Worm (Caenorhabditis elegans): ENCODE measurements around the gene C16C8.5.
"Not testable (repeated sequence)": the region's sequence is repeated elsewhere in the genome, so short reads cannot be mapped to it uniquely, and the experiment has no call there.

Gene C16C8.5

ce11 chrII:3472316-3472715 lies 27.1 kb upstream of the C16C8.5 start, which contains the start of gene Y49F6B.12:
Gene Y49F6B.12 (minus strand): TSS chrII:3472416.
- TF ChIP-seq fkh-10 (GFP tag; optimal IDR thresholded peaks at IDR 0.05) (no peak), hlh-15 (tag; optimal IDR thresholded peaks at IDR 0.05) (no peak), ceh-2 (tag; optimal IDR thresholded peaks at IDR 0.05) (no peak), ceh-45 (GFP tag; IDR thresholded peaks at IDR 0.05) (no peak), gmeb-2 (tag; optimal IDR thresholded peaks at IDR 0.05) (no peak), ceh-31 (tag; optimal IDR thresholded peaks at IDR 0.05) (no peak), hlh-6 (tag; optimal IDR thresholded peaks at IDR 0.05) (no peak), nhr-11 (tag; optimal IDR thresholded peaks at IDR 0.05) (no peak), ceh-22 (tag; optimal IDR thresholded peaks at IDR 0.05) (no peak), sox-4 (tag; optimal IDR thresholded peaks at IDR 0.05) (no peak), ceh-9 (tag; optimal IDR thresholded peaks at IDR 0.05) (no peak), fkh-6 (tag; optimal IDR thresholded peaks at IDR 0.05) (no peak), npax-4 (tag; optimal IDR thresholded peaks at IDR 0.05) (no peak), nfya-1 (tag; optimal IDR thresholded peaks at IDR 0.05) (no peak), ztf-16 (tag; optimal IDR thresholded peaks at IDR 0.05) (no peak), zip-5 (tag; optimal IDR thresholded peaks at IDR 0.05) (no peak), K09A11.1 (tag; optimal IDR thresholded peaks at IDR 0.05; ENCODE audit: insufficient read depth) (no peak), C08G9.2 (tag; optimal IDR thresholded peaks at IDR 0.05) (no peak)

DNA sequence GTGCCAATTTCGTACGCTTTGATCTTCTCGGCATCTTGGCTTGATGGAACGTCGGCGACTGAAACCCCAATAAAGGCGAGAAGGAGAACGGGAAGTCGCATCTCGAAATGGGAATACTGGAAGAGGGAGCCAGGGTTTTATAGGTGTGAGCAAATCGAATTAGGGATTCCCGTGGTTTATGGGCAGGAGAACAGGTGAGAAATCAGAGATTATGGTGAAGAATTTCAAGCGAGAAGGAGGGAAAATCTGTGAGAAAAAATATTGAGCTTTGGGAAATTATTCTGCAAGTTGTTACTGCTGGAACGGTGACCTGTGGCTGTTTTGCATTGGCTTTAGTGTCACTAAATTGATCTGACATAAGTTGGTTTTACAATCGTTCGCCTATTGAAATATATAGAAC lies 26.4 kb upstream of the C16C8.5 start, which contains the start of gene Y49F6B.13:
Gene Y49F6B.13, minus strand, starts transcription at position 101 of the 400 bp plus-strand sequence.
- no peak for TF ChIP-seq tbx-2 (tag; optimal IDR thresholded peaks at IDR 0.05)
- TF ChIP-seq ref-2 (tag; optimal IDR thresholded peaks at IDR 0.05) = no peak
- no peak for TF ChIP-seq ttx-3 (tag; optimal IDR thresholded peaks at IDR 0.05)
- no peak for TF ChIP-seq ceh-2 (tag; optimal IDR thresholded peaks at IDR 0.05)
- TF ChIP-seq che-1 (tag; optimal IDR thresholded peaks at IDR 0.05) = no peak
- no peak for TF ChIP-seq sox-4 (tag; optimal IDR thresholded peaks at IDR 0.05)
- TF ChIP-seq ztf-16 (tag; optimal IDR thresholded peaks at IDR 0.05) = no peak
- TF ChIP-seq ama-1 (optimal IDR thresholded peaks at IDR 0.05) = no peak
- TF ChIP-seq ceh-9 (tag; optimal IDR thresholded peaks at IDR 0.05) = no peak

- TF ChIP-seq nhr-232 (tag; optimal IDR thresholded peaks at IDR 0.05) (no peak), ztf-16 (tag; optimal IDR thresholded peaks at IDR 0.05) (no peak), elt-4 (tag; optimal IDR thresholded peaks at IDR 0.05) (no peak), ceh-30 (tag; optimal IDR thresholded peaks at IDR 0.05) (no peak), unc-86 (tag; optimal IDR thresholded peaks at IDR 0.05) (no peak), lim-6 (tag; optimal IDR thresholded peaks at IDR 0.05) (no peak), mec-3 (tag; optimal IDR thresholded peaks at IDR 0.05; ENCODE audit: borderline replicate concordance) (no peak), npax-4 (tag; optimal IDR thresholded peaks at IDR 0.05) (no peak), C38D4.7 (GFP tag; optimal IDR thresholded peaks at IDR 0.05) (no peak)
Observed at ce11 chrII:3470549-3470948, 25.4 kb upstream of the C16C8.5 start, which contains the start of gene Y49F6B.20. Gene Y49F6B.20 (minus strand): TSS chrII:3470649.

ce11 chrII:3464580-3464979 lies 19.4 kb upstream of the C16C8.5 start, which contains the start of gene C16C8.10:
Gene C16C8.10 (minus strand): TSS chrII:3464680.
- not testable (repeated sequence) for TF ChIP-seq eyg-1 (tag; optimal IDR thresholded peaks at IDR 0.05); sox-2 (GFP tag; IDR thresholded peaks at IDR 0.05); hlh-15 (tag; optimal IDR thresholded peaks at IDR 0.05)

ce11 chrII:3463097-3463496 lies 17.9 kb upstream of the C16C8.5 start, which contains the start of gene C16C8.9:
Gene C16C8.9 (minus strand): TSS chrII:3463197.
- TF ChIP-seq ceh-30 (tag; optimal IDR thresholded peaks at IDR 0.05) (no peak), unc-55 (GFP tag; optimal IDR thresholded peaks at IDR 0.05) (no peak), pha-2 (tag; optimal IDR thresholded peaks at IDR 0.05) (no peak), ceh-9 (tag; optimal IDR thresholded peaks at IDR 0.05) (no peak), sox-2 (GFP tag; IDR thresholded peaks at IDR 0.05) (no peak), ceh-48 (tag; optimal IDR thresholded peaks at IDR 0.05) (no peak), ceh-18 (tag; optimal IDR thresholded peaks at IDR 0.05) (no peak)
